Fruit fly (Drosophila melanogaster) whole organism, embryonic: ENCODE measurements around the gene P5CDh2.

Experiments
- Abd-B ChIP-seq: fragments of 200-800 bp; sonication (Bioruptor generic); optimal IDR thresholded peaks from 2 replicates; lab custom pipeline; 2018; ENCODE audit warnings: missing biosample characterization, mild to moderate bottlenecking, missing genetic modification characterization, moderate library complexity
- CG10274 ChIP-seq: fragments of 200-800 bp; sonication (Bioruptor generic); optimal IDR thresholded peaks from 3 replicates; lab custom pipeline; 2017; ENCODE audit warnings: missing biosample characterization, mild to moderate bottlenecking, missing genetic modification characterization
- CG10462 ChIP-seq: fragments of 200-800 bp; sonication (Bioruptor generic); optimal IDR thresholded peaks from 2 replicates; lab custom pipeline; 2016; ENCODE audit warnings: missing biosample characterization, missing genetic modification characterization
- CG10654 ChIP-seq: fragments of 200-800 bp; sonication (Bioruptor generic); optimal IDR thresholded peaks from 2 replicates; lab custom pipeline; 2016; ENCODE audit warnings: missing biosample characterization, missing genetic modification characterization
- CG11093 ChIP-seq: fragments of 200-800 bp; sonication (Bioruptor generic); IDR thresholded peaks from 3 replicates; pipeline ENCODE4 v1.3.6; 2022; ENCODE audit warnings: missing biosample characterization, missing genetic modification characterization
- CG11696 ChIP-seq: fragments of 200-800 bp; sonication (Bioruptor generic); IDR thresholded peaks from 2 replicates; pipeline ENCODE4 v1.3.6; 2022; ENCODE audit warnings: missing biosample characterization, missing genetic modification characterization
- CG12299 ChIP-seq: fragments of 200-800 bp; sonication (Bioruptor generic); optimal IDR thresholded peaks from 2 replicates; lab custom pipeline; 2018; ENCODE audit warnings: missing biosample characterization, mild to moderate bottlenecking, missing genetic modification characterization
- CG12744 ChIP-seq: fragments of 200-800 bp; sonication (Bioruptor generic); optimal IDR thresholded peaks from 2 replicates; lab custom pipeline; 2016; ENCODE audit warnings: missing biosample characterization, missing genetic modification characterization
- CG13123 ChIP-seq: fragments of 200-800 bp; sonication (Bioruptor generic); optimal IDR thresholded peaks from 2 replicates; lab custom pipeline; 2016; ENCODE audit warnings: missing biosample characterization, missing genetic modification characterization
- CG16813 ChIP-seq: fragments of 200-800 bp; sonication (Bioruptor generic); IDR thresholded peaks from 3 replicates; pipeline ENCODE4 v1.3.6; 2022; ENCODE audit warnings: missing biosample characterization, missing genetic modification characterization; ENCODE audit not compliant: partially characterized antibody
- CG18011 ChIP-seq: fragments of 200-800 bp; sonication (Bioruptor generic); optimal IDR thresholded peaks from 2 replicates; lab custom pipeline; 2017; ENCODE audit warnings: missing biosample characterization, missing genetic modification characterization, mild to moderate bottlenecking, moderate library complexity, missing genotype
- CG18262 ChIP-seq: fragments of 200-800 bp; optimal IDR thresholded peaks from 3 replicates; lab custom pipeline; 2019; ENCODE audit warnings: missing biosample characterization, mild to moderate bottlenecking, missing genetic modification characterization, moderate library complexity
- CG1832 ChIP-seq: fragments of 200-800 bp; sonication (Bioruptor generic); optimal IDR thresholded peaks from 2 replicates; lab custom pipeline; 2017; ENCODE audit warnings: missing biosample characterization, mild to moderate bottlenecking, missing genetic modification characterization, inconsistent platforms
- CG18599 ChIP-seq: fragments of 200-800 bp; sonication (Bioruptor generic); optimal IDR thresholded peaks from 3 replicates; lab custom pipeline; 2017; ENCODE audit warnings: missing biosample characterization, missing genetic modification characterization, mild to moderate bottlenecking, moderate library complexity, missing genetic modification reagents
- CG2129 ChIP-seq: fragments of 200-800 bp; sonication (Bioruptor generic); IDR thresholded peaks from 2 replicates; pipeline ENCODE4 v1.3.6; 2022; ENCODE audit warnings: missing biosample characterization, missing genetic modification characterization; ENCODE audit not compliant: partially characterized antibody
- CG34376 ChIP-seq: fragments of 200-800 bp; sonication (Bioruptor generic); optimal IDR thresholded peaks from 2 replicates; lab custom pipeline; 2018; ENCODE audit warnings: missing biosample characterization, mild to moderate bottlenecking, missing genetic modification characterization
- CG42726 ChIP-seq: fragments of 200-800 bp; sonication (Bioruptor generic); IDR thresholded peaks from 2 replicates; pipeline ENCODE4 v1.3.6; 2022; ENCODE audit warnings: missing biosample characterization, missing genetic modification characterization; ENCODE audit not compliant: partially characterized antibody
- CG4360 ChIP-seq: fragments of 200-800 bp; sonication (Bioruptor generic); IDR thresholded peaks from 2 replicates; pipeline ENCODE4 v1.3.6; 2022; ENCODE audit warnings: missing biosample characterization, missing genetic modification characterization
- CG6254 ChIP-seq: fragments of 200-800 bp; sonication (Bioruptor generic); optimal IDR thresholded peaks from 3 replicates; lab custom pipeline; 2017; ENCODE audit warnings: mild to moderate bottlenecking, missing biosample characterization, missing genetic modification reagents, missing genetic modification characterization
- CG6765 ChIP-seq: fragments of 200-800 bp; sonication (Bioruptor generic); optimal IDR thresholded peaks from 3 replicates; lab custom pipeline; 2017; ENCODE audit warnings: missing biosample characterization, mild to moderate bottlenecking, missing genetic modification characterization
- CG7556 ChIP-seq: fragments of 200-800 bp; sonication (Bioruptor generic); optimal IDR thresholded peaks from 2 replicates; lab custom pipeline; 2017; ENCODE audit warnings: missing biosample characterization, mild to moderate bottlenecking, missing genetic modification characterization
- CG7928 ChIP-seq: fragments of 200-800 bp; sonication (Bioruptor generic); optimal IDR thresholded peaks from 2 replicates; lab custom pipeline; 2017; ENCODE audit warnings: missing biosample characterization, mild to moderate bottlenecking, missing genetic modification characterization
- CG9727 ChIP-seq: fragments of 200-800 bp; sonication (Bioruptor generic); optimal IDR thresholded peaks from 3 replicates; lab custom pipeline; 2017; ENCODE audit warnings: missing biosample characterization, mild to moderate bottlenecking, missing genetic modification characterization
- CoRest ChIP-seq: fragments of 200-800 bp; sonication (Bioruptor generic); optimal IDR thresholded peaks from 3 replicates; lab custom pipeline; 2018; ENCODE audit warnings: missing biosample characterization, mild to moderate bottlenecking, missing genetic modification characterization, moderate library complexity
- Jarid2 ChIP-seq: fragments of 200-800 bp; sonication (Bioruptor generic); optimal IDR thresholded peaks from 3 replicates; lab custom pipeline; 2017; ENCODE audit warnings: mild to moderate bottlenecking, missing biosample characterization, missing genetic modification reagents, missing genetic modification characterization
- Pdp1 ChIP-seq, 2 experiments: fragments of 200-800 bp; sonication (Bioruptor generic); optimal IDR thresholded peaks; 3 replicates each; lab custom pipeline; 2016; ENCODE audit warnings: missing biosample characterization in 2 of 2, missing genetic modification characterization in 2 of 2, mild to moderate bottlenecking in 1 of 2, moderate library complexity in 1 of 2
- Poxn ChIP-seq: fragments of 200-800 bp; sonication (Bioruptor generic); IDR thresholded peaks from 2 replicates; pipeline ENCODE4 v1.3.6; 2022; ENCODE audit warnings: missing biosample characterization, missing genetic modification characterization
- Six4 ChIP-seq: fragments of 200-800 bp; sonication (Bioruptor generic); optimal IDR thresholded peaks from 2 replicates; lab custom pipeline; 2016; ENCODE audit warnings: missing biosample characterization, missing genetic modification characterization
- Sox102F ChIP-seq: fragments of 200-800 bp; sonication (Bioruptor generic); optimal IDR thresholded peaks from 2 replicates; lab custom pipeline; 2018; ENCODE audit warnings: missing biosample characterization, mild to moderate bottlenecking, missing genetic modification characterization, moderate library complexity
- Sry-β ChIP-seq: fragments of 200-800 bp; sonication (Bioruptor generic); optimal IDR thresholded peaks from 2 replicates; lab custom pipeline; 2018; ENCODE audit warnings: missing biosample characterization, mild to moderate bottlenecking, missing genetic modification characterization, moderate library complexity
- Xbp1 ChIP-seq: fragments of 200-800 bp; sonication (Bioruptor generic); optimal IDR thresholded peaks from 3 replicates; lab custom pipeline; 2016; ENCODE audit warnings: missing biosample characterization, mild to moderate bottlenecking, missing genetic modification characterization
- bbx ChIP-seq: fragments of 200-800 bp; sonication (Bioruptor generic); IDR thresholded peaks from 2 replicates; pipeline ENCODE4 v1.3.6; 2022; ENCODE audit warnings: missing biosample characterization, missing genetic modification characterization; ENCODE audit not compliant: partially characterized antibody
- bcd ChIP-seq: fragments of 200-800 bp; sonication (Bioruptor generic); optimal IDR thresholded peaks from 2 replicates; lab custom pipeline; 2017; ENCODE audit warnings: missing biosample characterization, mild to moderate bottlenecking, missing genetic modification characterization
- bigmax ChIP-seq: fragments of 200-800 bp; sonication (Bioruptor generic); optimal IDR thresholded peaks from 2 replicates; lab custom pipeline; 2018; ENCODE audit warnings: missing biosample characterization, mild to moderate bottlenecking, missing genetic modification characterization
- cg ChIP-seq: fragments of 200-800 bp; sonication (Bioruptor generic); optimal IDR thresholded peaks from 3 replicates; lab custom pipeline; 2019; ENCODE audit warnings: missing biosample characterization, mild to moderate bottlenecking, missing genetic modification characterization, moderate library complexity
- crol ChIP-seq: fragments of 200-800 bp; sonication (Bioruptor generic); IDR thresholded peaks from 2 replicates; pipeline ENCODE4 v1.3.6; 2022; ENCODE audit warnings: missing biosample characterization, missing genetic modification characterization
- emc ChIP-seq: fragments of 200-800 bp; sonication (Bioruptor generic); optimal IDR thresholded peaks from 2 replicates; lab custom pipeline; 2016; ENCODE audit warnings: missing biosample characterization, missing genetic modification characterization
- ems ChIP-seq: fragments of 200-800 bp; sonication (Bioruptor generic); optimal IDR thresholded peaks from 3 replicates; lab custom pipeline; 2016; ENCODE audit warnings: missing biosample characterization, missing genetic modification characterization
- gce ChIP-seq: fragments of 200-800 bp; sonication (Bioruptor generic); IDR thresholded peaks from 3 replicates; pipeline ENCODE4 v1.3.6; 2022; ENCODE audit warnings: missing biosample characterization, missing genetic modification characterization
- nmo ChIP-seq: fragments of 200-800 bp; sonication (Bioruptor generic); optimal IDR thresholded peaks from 2 replicates; lab custom pipeline; 2018; ENCODE audit warnings: missing biosample characterization, mild to moderate bottlenecking, missing genetic modification characterization, moderate library complexity
- odd ChIP-seq: fragments of 200-800 bp; sonication (Bioruptor generic); optimal IDR thresholded peaks from 2 replicates; lab custom pipeline; 2017; ENCODE audit warnings: missing biosample characterization, mild to moderate bottlenecking, missing genetic modification characterization
- ranshi ChIP-seq: fragments of 200-800 bp; sonication (Bioruptor generic); IDR thresholded peaks from 2 replicates; pipeline ENCODE4 v1.3.6; 2022; ENCODE audit warnings: missing biosample characterization, missing genetic modification characterization
- sisA ChIP-seq: fragments of 200-800 bp; sonication (Bioruptor generic); IDR thresholded peaks from 2 replicates; pipeline ENCODE4 v1.3.6; 2022; ENCODE audit warnings: missing biosample characterization, missing genetic modification characterization
- slp2 ChIP-seq: fragments of 200-800 bp; sonication (Bioruptor generic); optimal IDR thresholded peaks from 2 replicates; lab custom pipeline; 2016; ENCODE audit warnings: missing biosample characterization, missing genetic modification characterization
- trem ChIP-seq: fragments of 200-800 bp; optimal IDR thresholded peaks from 3 replicates; lab custom pipeline; 2019; ENCODE audit warnings: missing biosample characterization, mild to moderate bottlenecking, missing genetic modification characterization, moderate library complexity
- unc-4 ChIP-seq: fragments of 200-800 bp; sonication (Bioruptor generic); IDR thresholded peaks from 2 replicates; pipeline ENCODE4 v1.3.6; 2022; ENCODE audit warnings: missing biosample characterization, missing genetic modification characterization; ENCODE audit not compliant: partially characterized antibody
- usp ChIP-seq: fragments of >200 bp; optimal IDR thresholded peaks from 2 replicates; lab custom pipeline; 2017; ENCODE audit warnings: missing biosample characterization, missing genetic modification characterization
- zen2 ChIP-seq: fragments of 200-800 bp; sonication (Bioruptor generic); IDR thresholded peaks from 3 replicates; pipeline ENCODE4 v1.3.6; 2022; ENCODE audit warnings: missing biosample characterization, missing genetic modification characterization; ENCODE audit not compliant: partially characterized antibody

P5CDh2 gene

dm6 chr3R:21870158-21870971, 7.4 kb upstream of the P5CDh2 start, which contains the start of gene CG31431 (continued):
- TF ChIP-seq nmo (GFP tag; lab: Kevin White, UChicago) (peak; percentile 98), CG7556 (GFP tag; lab: Kevin White, UChicago) (peak; percentile 97), trem (peak; percentile 92), Sox102F (GFP tag; lab: Kevin White, UChicago) (peak; percentile 96), zen2 (GFP tag; lab: Robert Waterston, UW) (no peak), Sry-β (GFP tag; lab: Kevin White, UChicago) (peak; percentile 57), bcd (peak; percentile 97), Pdp1 (GFP tag; optimal IDR thresholded peaks at IDR 0.05; lab: Kevin White, UChicago) (peak; percentile 98), crol (GFP tag; lab: Robert Waterston, UW) (peak; percentile 79), CG18599 (GFP tag; lab: Kevin White, UChicago) (peak; percentile 99), usp (no peak), odd (GFP tag; lab: Kevin White, UChicago) (peak; percentile 90), CG2129 (GFP tag; lab: Robert Waterston, UW) (no peak), CG4360 (GFP tag; lab: Robert Waterston, UW) (peak; percentile 81), CG34376 (GFP tag; lab: Kevin White, UChicago) (peak; percentile 97), CG7928 (GFP tag; lab: Kevin White, UChicago) (peak; percentile 80), CG10654 (GFP tag; lab: Kevin White, UChicago) (peak; percentile 97), CG42726 (no peak), Xbp1 (GFP tag; lab: Kevin White, UChicago) (peak; percentile 97), ems (peak; percentile 97), Abd-B (GFP tag; lab: Kevin White, UChicago) (peak; percentile 93), CG1832 (GFP tag; lab: Kevin White, UChicago) (no peak), CG11696 (GFP tag; lab: Robert Waterston, UW) (peak; percentile 88), CG6254 (GFP tag; lab: Kevin White, UChicago) (peak; percentile 89), CG18262 (tag; lab: Kevin White, UChicago) (peak; percentile 96), gce (peak; percentile 95), sisA (GFP tag; lab: Robert Waterston, UW) (peak; percentile 96), CG18011 (peak; percentile 81), Six4 (GFP tag; lab: Kevin White, UChicago) (peak; percentile 96), slp2 (peak; percentile 95), CG13123 (GFP tag; lab: Kevin White, UChicago) (peak; percentile 94), bigmax (GFP tag; lab: Kevin White, UChicago) (peak; percentile 55), CoRest (peak; percentile 97), bbx (GFP tag; lab: Robert Waterston, UW) (no peak), Jarid2 (GFP tag; lab: Kevin White, UChicago) (peak; percentile 85), CG10462 (GFP tag; lab: Kevin White, UChicago) (peak; percentile 94), Poxn (GFP tag; lab: Robert Waterston, UW) (peak; percentile 95), emc (GFP tag; lab: Kevin White, UChicago) (peak; percentile 97), CG12744 (GFP tag; lab: Kevin White, UChicago) (peak; percentile 95), CG12299 (tag; lab: Kevin White, UChicago) (peak; percentile 96), CG6765 (GFP tag; lab: Kevin White, UChicago) (peak; percentile 92), CG9727 (peak; percentile 97), CG11093 (GFP tag; lab: Robert Waterston, UW) (peak; percentile 94), CG10274 (GFP tag; lab: Kevin White, UChicago) (peak; percentile 92), unc-4 (GFP tag; lab: Robert Waterston, UW) (no peak), ranshi (GFP tag; lab: Robert Waterston, UW) (peak; percentile 98), cg (no peak), CG16813 (GFP tag; lab: Robert Waterston, UW) (no peak)
